Fruit fly (Drosophila melanogaster): ENCODE results near the gene betaNACtes1.

- peak; percentile 79 for TF ChIP-seq Ets98B (GFP tag; IDR thresholded peaks at IDR 0.05)
- peak; percentile 38 for TF ChIP-seq CG13204 (GFP tag; optimal IDR thresholded peaks at IDR 0.05)
- TF ChIP-seq CG15710 (tag; optimal IDR thresholded peaks at IDR 0.05): peak; percentile 78
- TF ChIP-seq CG10348 (GFP tag; IDR thresholded peaks at IDR 0.05): no peak
- peak; percentile 79 for TF ChIP-seq CG14655 (GFP tag; optimal IDR thresholded peaks at IDR 0.05)
- peak; percentile 59 for TF ChIP-seq Pif1B (GFP tag; optimal IDR thresholded peaks at IDR 0.05)
- TF ChIP-seq CG12605 (GFP tag; IDR thresholded peaks at IDR 0.05): peak; percentile 72
- peak; percentile 75 for TF ChIP-seq Pif1A (GFP tag; optimal IDR thresholded peaks at IDR 0.05)
Measured at dm6 chrX:14208426-14209208, 36.2 kb upstream of the betaNACtes1 start.
